Fruit fly (Drosophila melanogaster) whole organism, wandering third instar larva: ENCODE results near the gene Rab35.

ENCODE experiments used
- Jra ChIP-seq: sonication (Bioruptor generic); optimal IDR thresholded peaks from 2 replicates; lab custom pipeline; 2016; ENCODE audit warnings: missing biosample characterization, missing genetic modification characterization
- h ChIP-seq: fragments of 200-800 bp; sonication (Bioruptor generic); optimal IDR thresholded peaks from 3 replicates; lab custom pipeline; 2016; ENCODE audit warnings: missing biosample characterization, mild to moderate bottlenecking, missing genetic modification characterization
- usp ChIP-seq: fragments of >200 bp; optimal IDR thresholded peaks from 2 replicates; lab custom pipeline; 2017; ENCODE audit warnings: missing biosample characterization, missing genetic modification characterization

DNA sequence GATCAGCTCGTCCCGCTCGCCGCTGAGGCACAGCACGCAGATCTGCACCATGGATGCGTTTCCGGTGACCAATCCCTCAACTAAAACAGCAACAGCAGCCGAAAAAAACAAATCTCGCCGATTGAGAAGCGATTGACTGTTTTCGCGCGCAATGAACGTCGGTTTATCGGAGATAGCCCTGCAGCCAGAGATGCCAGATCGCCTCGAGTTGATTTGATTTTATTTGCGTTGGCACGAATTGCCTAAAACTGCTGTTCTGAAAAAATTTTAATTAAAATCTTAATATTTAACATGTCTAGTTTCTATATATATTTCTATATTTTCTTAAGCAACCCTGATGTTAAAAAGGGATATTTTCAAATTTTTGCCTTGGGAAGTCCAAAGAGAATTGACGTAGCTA, 2.9 kb upstream of the Rab35 start:
- TF ChIP-seq Jra (GFP tag; lab: Kevin White, UChicago): no peak
- TF ChIP-seq usp (GFP tag; lab: Kevin White, UChicago): no peak
- no peak for TF ChIP-seq h (GFP tag; lab: Kevin White, UChicago)
